Fruit fly (Drosophila melanogaster): ENCODE results near the gene Cftr.

The Cftr gene

DNA sequence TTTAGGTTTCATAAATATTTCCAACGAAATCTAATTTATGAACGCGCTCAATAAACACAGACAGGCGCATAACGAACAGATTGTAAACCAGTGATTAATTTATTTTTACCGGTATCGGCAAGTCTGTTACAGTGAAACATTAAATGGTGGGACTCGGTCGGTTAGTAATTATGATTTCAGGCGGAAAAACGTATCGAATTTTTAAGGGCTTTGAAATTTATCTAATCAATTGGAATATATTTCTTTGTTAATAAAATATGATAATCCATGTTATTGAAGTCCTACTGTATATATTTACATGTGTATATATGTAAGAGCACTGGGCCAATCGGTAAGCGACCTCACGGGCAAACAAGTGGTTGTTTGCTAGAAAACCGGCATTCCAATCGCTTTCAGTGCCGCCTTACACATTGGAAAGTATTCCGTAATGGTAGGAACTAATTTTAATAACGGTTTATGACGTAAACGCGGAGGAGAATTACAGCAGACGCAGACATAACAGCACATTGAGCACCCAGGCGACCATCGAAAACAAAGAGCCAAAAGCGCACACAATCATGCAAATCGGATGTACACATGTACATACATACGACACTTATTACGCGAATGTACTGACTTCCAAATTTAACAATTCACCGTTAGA is 560 bp downstream of the Cftr start (continued):
- TF ChIP-seq gem (tag; optimal IDR thresholded peaks at IDR 0.05) (peak; percentile 95), Awh (GFP tag; IDR thresholded peaks at IDR 0.05) (peak; percentile 94), CG6791 (GFP tag; IDR thresholded peaks at IDR 0.05; ENCODE audit: partially characterized antibody) (no peak), CG9609 (GFP tag; optimal IDR thresholded peaks at IDR 0.05) (peak; percentile 79), onecut (GFP tag; IDR thresholded peaks at IDR 0.05) (no peak; the same call in 1 of the 2 replicates), hkb (optimal IDR thresholded peaks at IDR 0.05) (no peak), hkb (GFP tag; IDR thresholded peaks at IDR 0.05) (peak; percentile 95), ara (GFP tag; IDR thresholded peaks at IDR 0.05) (peak; percentile 86), Fer3 (tag; optimal IDR thresholded peaks at IDR 0.05) (peak; percentile 91), cato (GFP tag; optimal IDR thresholded peaks at IDR 0.05; ENCODE audit: borderline replicate concordance) (peak; percentile 75), pnt (GFP tag; optimal IDR thresholded peaks at IDR 0.05) (peak; percentile 76), fd3F (GFP tag; optimal IDR thresholded peaks at IDR 0.05) (peak; percentile 97), danr (GFP tag; IDR thresholded peaks at IDR 0.05) (peak; percentile 85), so (GFP tag; IDR thresholded peaks at IDR 0.05) (peak; percentile 97), pita (GFP tag; optimal IDR thresholded peaks at IDR 0.05) (no peak), sima (GFP tag; optimal IDR thresholded peaks at IDR 0.05) (peak; percentile 52), Bgb (GFP tag; IDR thresholded peaks at IDR 0.05; ENCODE audit: partially characterized antibody) (no peak), Gug (GFP tag; IDR thresholded peaks at IDR 0.05) (peak; percentile 95), CG17802 (tag; optimal IDR thresholded peaks at IDR 0.05) (peak; percentile 29), hbn (GFP tag; IDR thresholded peaks at IDR 0.05; ENCODE audit: partially characterized antibody) (no peak), Mrtf (GFP tag; IDR thresholded peaks at IDR 0.05) (peak; percentile 97), usp (GFP tag; optimal IDR thresholded peaks at IDR 0.05) (no peak), CG6654 (GFP tag; optimal IDR thresholded peaks at IDR 0.05) (peak; percentile 32), CG13624 (GFP tag; optimal IDR thresholded peaks at IDR 0.05) (no peak), Dbx (GFP tag; IDR thresholded peaks at IDR 0.05) (peak; percentile 96), Dref (GFP tag; IDR thresholded peaks at IDR 0.05) (peak; percentile 35), odd (GFP tag; optimal IDR thresholded peaks at IDR 0.05) (no peak), pfk (GFP tag; optimal IDR thresholded peaks at IDR 0.05) (peak; percentile 30), CG12236 (GFP tag; optimal IDR thresholded peaks at IDR 0.05) (peak; percentile 62), Mes4 (GFP tag; optimal IDR thresholded peaks at IDR 0.05) (peak; percentile 71), lilli (GFP tag; optimal IDR thresholded peaks at IDR 0.05) (peak; percentile 98), corto (GFP tag; optimal IDR thresholded peaks at IDR 0.05) (peak; percentile 60), ftz-f1 (GFP tag; optimal IDR thresholded peaks at IDR 0.05) (peak; percentile 13), CG9932 (GFP tag; IDR thresholded peaks at IDR 0.05) (peak; percentile 97), CG13894 (tag; optimal IDR thresholded peaks at IDR 0.05) (peak; percentile 90), Meics (GFP tag; optimal IDR thresholded peaks at IDR 0.05) (peak; percentile 91), Dek (tag; optimal IDR thresholded peaks at IDR 0.05) (peak; percentile 93), CG15601 (tag; optimal IDR thresholded peaks at IDR 0.05) (no peak), CG8089 (GFP tag; optimal IDR thresholded peaks at IDR 0.05) (peak; percentile 80), nmo (GFP tag; optimal IDR thresholded peaks at IDR 0.05) (peak; percentile 92), CG7556 (GFP tag; optimal IDR thresholded peaks at IDR 0.05) (peak; percentile 82), CG1024 (GFP tag; IDR thresholded peaks at IDR 0.05) (peak; percentile 79), klu (GFP tag; IDR thresholded peaks at IDR 0.05) (peak; percentile 88), fd102C (GFP tag; optimal IDR thresholded peaks at IDR 0.05) (no peak), CG6689 (GFP tag; IDR thresholded peaks at IDR 0.05) (peak; percentile 93), fu2 (GFP tag; optimal IDR thresholded peaks at IDR 0.05) (peak; percentile 88), cad (GFP tag; optimal IDR thresholded peaks at IDR 0.05) (no peak), CG17568 (GFP tag; optimal IDR thresholded peaks at IDR 0.05) (no peak), Hsf (GFP tag; optimal IDR thresholded peaks at IDR 0.05) (peak; percentile 95), CG43689 (GFP tag; IDR thresholded peaks at IDR 0.05) (peak; percentile 95)
